Fruit fly (Drosophila melanogaster) whole organism, embryonic: ENCODE data around the gene CG7607.

Experiments used
- Antp ChIP-seq: fragments of 200-800 bp; sonication (Bioruptor generic); optimal IDR thresholded peaks from 3 replicates; lab custom pipeline; 2016; ENCODE audit warnings: missing biosample characterization, missing genetic modification characterization
- Asciz ChIP-seq: fragments of 200-800 bp; sonication (Bioruptor generic); optimal IDR thresholded peaks from 2 replicates; lab custom pipeline; 2017; ENCODE audit warnings: missing biosample characterization, mild to moderate bottlenecking, missing genetic modification characterization, missing genetic modification reagents
- B-H2 ChIP-seq: fragments of 200-800 bp; sonication (Bioruptor generic); optimal IDR thresholded peaks from 2 replicates; lab custom pipeline; 2018; ENCODE audit warnings: missing biosample characterization, mild to moderate bottlenecking, missing genetic modification characterization
- Blimp-1 ChIP-seq: fragments of 200-800 bp; sonication (Bioruptor generic); optimal IDR thresholded peaks from 3 replicates; lab custom pipeline; 2018; ENCODE audit warnings: missing biosample characterization, missing genetic modification characterization, mild to moderate bottlenecking, moderate library complexity, missing genetic modification reagents
- CG10462 ChIP-seq: fragments of 200-800 bp; sonication (Bioruptor generic); optimal IDR thresholded peaks from 2 replicates; lab custom pipeline; 2016; ENCODE audit warnings: missing biosample characterization, missing genetic modification characterization
- CG11093 ChIP-seq: fragments of 200-800 bp; sonication (Bioruptor generic); IDR thresholded peaks from 3 replicates; pipeline ENCODE4 v1.3.6; 2022; ENCODE audit warnings: missing biosample characterization, missing genetic modification characterization
- CG11504 ChIP-seq: fragments of 200-800 bp; sonication (Bioruptor generic); optimal IDR thresholded peaks from 3 replicates; lab custom pipeline; 2019; ENCODE audit warnings: missing biosample characterization, mild to moderate bottlenecking, missing genetic modification characterization, moderate library complexity
- CG14667 ChIP-seq: fragments of 200-800 bp; sonication (Bioruptor generic); IDR thresholded peaks from 2 replicates; pipeline ENCODE4 v1.3.6; 2022; ENCODE audit warnings: missing biosample characterization, missing genetic modification characterization
- CG1602 ChIP-seq: fragments of 200-800 bp; sonication (Bioruptor generic); optimal IDR thresholded peaks from 3 replicates; lab custom pipeline; 2016; ENCODE audit warnings: missing biosample characterization, missing genetic modification characterization
- CG1603 ChIP-seq: fragments of 200-800 bp; sonication (Bioruptor generic); optimal IDR thresholded peaks from 2 replicates; lab custom pipeline; 2019; ENCODE audit warnings: missing biosample characterization, mild to moderate bottlenecking, missing genetic modification characterization, moderate library complexity
- CG16815 ChIP-seq: fragments of 200-800 bp; sonication (Bioruptor generic); optimal IDR thresholded peaks from 3 replicates; lab custom pipeline; 2017; ENCODE audit warnings: missing biosample characterization, mild to moderate bottlenecking, missing genetic modification characterization
- CG18619 ChIP-seq: fragments of 200-800 bp; sonication (Bioruptor generic); optimal IDR thresholded peaks from 3 replicates; lab custom pipeline; 2017; ENCODE audit warnings: missing biosample characterization, mild to moderate bottlenecking, missing genetic modification characterization
- CG2875 ChIP-seq: fragments of 200-800 bp; sonication (Bioruptor generic); optimal IDR thresholded peaks from 2 replicates; lab custom pipeline; 2017; ENCODE audit warnings: missing biosample characterization, mild to moderate bottlenecking, missing genetic modification characterization, missing genetic modification reagents
- CG30020 ChIP-seq: fragments of 200-800 bp; optimal IDR thresholded peaks from 2 replicates; lab custom pipeline; 2019; ENCODE audit warnings: missing biosample characterization, mild to moderate bottlenecking, missing genetic modification characterization, moderate library complexity
- CG31388 ChIP-seq: fragments of 200-800 bp; sonication (Bioruptor generic); optimal IDR thresholded peaks from 2 replicates; lab custom pipeline; 2016; ENCODE audit warnings: missing biosample characterization, missing genetic modification characterization
- CG4328 ChIP-seq: fragments of 200-800 bp; sonication (Bioruptor generic); optimal IDR thresholded peaks from 3 replicates; lab custom pipeline; 2017; ENCODE audit warnings: missing biosample characterization, missing genetic modification reagents, missing genetic modification characterization
- CG4707 ChIP-seq: fragments of 200-800 bp; sonication (Bioruptor generic); optimal IDR thresholded peaks from 2 replicates; lab custom pipeline; 2018; ENCODE audit warnings: missing biosample characterization, mild to moderate bottlenecking, missing genetic modification characterization, moderate library complexity
- CG6254 ChIP-seq: fragments of 200-800 bp; sonication (Bioruptor generic); optimal IDR thresholded peaks from 3 replicates; lab custom pipeline; 2017; ENCODE audit warnings: mild to moderate bottlenecking, missing biosample characterization, missing genetic modification reagents, missing genetic modification characterization
- CG7556 ChIP-seq: fragments of 200-800 bp; sonication (Bioruptor generic); optimal IDR thresholded peaks from 2 replicates; lab custom pipeline; 2017; ENCODE audit warnings: missing biosample characterization, mild to moderate bottlenecking, missing genetic modification characterization
- Camta ChIP-seq: fragments of 200-800 bp; sonication (Bioruptor generic); optimal IDR thresholded peaks from 2 replicates; lab custom pipeline; 2016; ENCODE audit warnings: missing biosample characterization, missing genetic modification characterization
- Deaf1 ChIP-seq: fragments of 200-800 bp; optimal IDR thresholded peaks from 3 replicates; lab custom pipeline; 2019; ENCODE audit warnings: missing biosample characterization, mild to moderate bottlenecking, missing genetic modification characterization, moderate library complexity
- Ets65A ChIP-seq: fragments of 200-800 bp; sonication (Bioruptor generic); peaks from one replicate; lab custom pipeline; 2016; ENCODE audit warnings: missing biosample characterization, missing genetic modification characterization
- HmgZ ChIP-seq: fragments of 200-800 bp; sonication (Bioruptor generic); optimal IDR thresholded peaks from 2 replicates; lab custom pipeline; 2018; ENCODE audit warnings: missing biosample characterization, mild to moderate bottlenecking, missing genetic modification characterization
- Hr78 ChIP-seq, 2 experiments: fragments of 200-800 bp in 1 of 2; fragments of >200 bp in 1 of 2; sonication (Bioruptor generic) in 1 of 2; optimal IDR thresholded peaks; 2 replicates each; lab custom pipeline; 2017 to 2019; ENCODE audit warnings: missing biosample characterization in 2 of 2, missing genetic modification characterization in 2 of 2, mild to moderate bottlenecking in 1 of 2, moderate library complexity in 1 of 2
- Med ChIP-seq: fragments of 200-800 bp; sonication (Bioruptor generic); peaks from one replicate; lab custom pipeline; 2016; ENCODE audit warnings: missing biosample characterization, missing genetic modification characterization, mild to moderate bottlenecking, inconsistent platforms, moderate library complexity
- Mes4 ChIP-seq: fragments of 200-800 bp; sonication (Bioruptor generic); optimal IDR thresholded peaks from 2 replicates; lab custom pipeline; 2016; ENCODE audit warnings: missing biosample characterization, missing genetic modification characterization
- Mrtf ChIP-seq: fragments of 200-800 bp; sonication (Bioruptor generic); IDR thresholded peaks from 3 replicates; pipeline ENCODE4 v1.3.6; 2022; ENCODE audit warnings: missing biosample characterization, missing genetic modification characterization
- NC2β ChIP-seq: fragments of 200-800 bp; sonication (Bioruptor generic); optimal IDR thresholded peaks from 2 replicates; lab custom pipeline; 2016; ENCODE audit warnings: missing biosample characterization, missing genetic modification characterization
- Oaz ChIP-seq: fragments of 200-800 bp; sonication (Bioruptor generic); IDR thresholded peaks from 2 replicates; pipeline ENCODE4 v1.3.6; 2022; ENCODE audit warnings: missing biosample characterization, missing genetic modification characterization
- Poxn ChIP-seq: fragments of 200-800 bp; sonication (Bioruptor generic); IDR thresholded peaks from 2 replicates; pipeline ENCODE4 v1.3.6; 2022; ENCODE audit warnings: missing biosample characterization, missing genetic modification characterization
- Rfx ChIP-seq: fragments of 200-800 bp; sonication (Bioruptor generic); IDR thresholded peaks from 2 replicates; pipeline ENCODE4 v1.3.6; 2022; ENCODE audit warnings: missing biosample characterization, missing genetic modification characterization
- Stat92E ChIP-seq, 3 experiments: fragments of >200 bp in 2 of 3; fragments of 200-800 bp in 1 of 3; sonication (Bioruptor generic) in 1 of 3; optimal IDR thresholded peaks; 2 replicates each; lab custom pipeline; 2017 to 2019; ENCODE audit warnings: missing biosample characterization in 3 of 3, missing genetic modification characterization in 3 of 3, mild to moderate bottlenecking in 1 of 3, moderate library complexity in 1 of 3
- Xrp1 ChIP-seq: fragments of 200-800 bp; sonication (Bioruptor generic); IDR thresholded peaks from 2 replicates; pipeline ENCODE4 v1.3.6; 2022; ENCODE audit warnings: missing biosample characterization, missing genetic modification characterization
- amos ChIP-seq: fragments of 200-800 bp; sonication (Bioruptor generic); IDR thresholded peaks from 2 replicates; pipeline ENCODE4 v1.3.6; 2022; ENCODE audit warnings: missing biosample characterization, missing genetic modification characterization; ENCODE audit not compliant: partially characterized antibody
- cg ChIP-seq: fragments of 200-800 bp; sonication (Bioruptor generic); optimal IDR thresholded peaks from 3 replicates; lab custom pipeline; 2019; ENCODE audit warnings: missing biosample characterization, mild to moderate bottlenecking, missing genetic modification characterization, moderate library complexity
- fd64A ChIP-seq: fragments of 200-800 bp; sonication (Bioruptor generic); optimal IDR thresholded peaks from 3 replicates; lab custom pipeline; 2018; ENCODE audit warnings: missing biosample characterization, mild to moderate bottlenecking, missing genetic modification characterization
- fru ChIP-seq: fragments of >200 bp; optimal IDR thresholded peaks from 2 replicates; lab custom pipeline; 2017
- gfzf ChIP-seq: fragments of 200-800 bp; sonication (Bioruptor generic); optimal IDR thresholded peaks from 2 replicates; lab custom pipeline; 2016; ENCODE audit warnings: missing biosample characterization, mild to moderate bottlenecking, missing genetic modification characterization, moderate library complexity
- gsb-n ChIP-seq: fragments of 200-800 bp; sonication (Bioruptor generic); optimal IDR thresholded peaks from 3 replicates; lab custom pipeline; 2018; ENCODE audit warnings: missing biosample characterization, mild to moderate bottlenecking, missing genetic modification characterization
- ham ChIP-seq: fragments of 200-800 bp; sonication (Bioruptor generic); IDR thresholded peaks from 2 replicates; pipeline ENCODE4 v1.3.6; 2022; ENCODE audit warnings: missing biosample characterization, missing genetic modification characterization
- kni ChIP-seq: fragments of 200-800 bp; sonication (Bioruptor generic); optimal IDR thresholded peaks from 3 replicates; lab custom pipeline; 2017; ENCODE audit warnings: mild to moderate bottlenecking, missing biosample characterization, missing genetic modification reagents, missing genetic modification characterization
- mam ChIP-seq: fragments of 200-800 bp; sonication (Bioruptor generic); optimal IDR thresholded peaks from 3 replicates; lab custom pipeline; 2016; ENCODE audit warnings: missing biosample characterization, missing genetic modification characterization
- onecut ChIP-seq: fragments of 200-800 bp; sonication (Bioruptor generic); IDR thresholded peaks from 2 replicates; pipeline ENCODE4 v1.3.6; 2022; ENCODE audit warnings: missing biosample characterization, missing genetic modification characterization
- org-1 ChIP-seq: fragments of 200-800 bp; sonication (Bioruptor generic); optimal IDR thresholded peaks from 2 replicates; lab custom pipeline; 2017; ENCODE audit warnings: missing biosample characterization, missing genetic modification characterization
- peb ChIP-seq: fragments of 200-800 bp; sonication (Bioruptor generic); IDR thresholded peaks from 2 replicates; pipeline ENCODE4 v1.3.6; 2022; ENCODE audit warnings: missing biosample characterization, missing genetic modification characterization
- pho ChIP-seq: fragments of 200-800 bp; sonication (Bioruptor generic); optimal IDR thresholded peaks from 2 replicates; lab custom pipeline; 2016; ENCODE audit warnings: missing biosample characterization, missing genetic modification characterization
- pros ChIP-seq: fragments of 200-800 bp; sonication (Bioruptor generic); optimal IDR thresholded peaks from 3 replicates; lab custom pipeline; 2019; ENCODE audit warnings: missing biosample characterization, mild to moderate bottlenecking, missing genetic modification characterization, moderate library complexity
- sd ChIP-seq: fragments of 200-800 bp; sonication (Bioruptor generic); optimal IDR thresholded peaks from 3 replicates; lab custom pipeline; 2018; ENCODE audit warnings: missing biosample characterization, mild to moderate bottlenecking, missing genetic modification characterization, moderate library complexity
- slp2 ChIP-seq: fragments of 200-800 bp; sonication (Bioruptor generic); optimal IDR thresholded peaks from 2 replicates; lab custom pipeline; 2016; ENCODE audit warnings: missing biosample characterization, missing genetic modification characterization

Gene CG7607

DNA sequence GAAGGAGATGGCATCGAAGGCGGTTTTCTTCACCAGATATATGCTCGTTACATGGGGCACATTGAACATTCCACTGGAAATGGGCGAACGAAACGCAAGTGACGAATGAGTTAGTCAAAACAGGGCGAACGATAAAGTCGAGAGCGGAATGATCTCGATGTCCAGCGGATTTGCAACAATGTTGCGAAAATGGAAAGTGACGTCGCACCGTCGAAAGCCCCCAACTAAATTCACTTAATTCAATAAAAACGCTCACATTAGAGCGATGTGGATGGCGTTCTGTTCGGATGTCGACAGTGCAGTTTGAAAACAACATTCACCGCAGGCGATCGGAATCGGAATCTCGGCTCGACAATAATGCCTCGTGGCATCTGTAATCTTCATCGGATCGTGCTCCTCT lies at the start of gene CG7607:
Gene CG7607 (plus strand): TSS at position 301 of the 400 bp plus-strand sequence.
- TF ChIP-seq Ets65A (GFP tag; lab: Kevin White, UChicago) (peak; percentile 37), CG30020 (tag; lab: Kevin White, UChicago) (no peak)

DNA sequence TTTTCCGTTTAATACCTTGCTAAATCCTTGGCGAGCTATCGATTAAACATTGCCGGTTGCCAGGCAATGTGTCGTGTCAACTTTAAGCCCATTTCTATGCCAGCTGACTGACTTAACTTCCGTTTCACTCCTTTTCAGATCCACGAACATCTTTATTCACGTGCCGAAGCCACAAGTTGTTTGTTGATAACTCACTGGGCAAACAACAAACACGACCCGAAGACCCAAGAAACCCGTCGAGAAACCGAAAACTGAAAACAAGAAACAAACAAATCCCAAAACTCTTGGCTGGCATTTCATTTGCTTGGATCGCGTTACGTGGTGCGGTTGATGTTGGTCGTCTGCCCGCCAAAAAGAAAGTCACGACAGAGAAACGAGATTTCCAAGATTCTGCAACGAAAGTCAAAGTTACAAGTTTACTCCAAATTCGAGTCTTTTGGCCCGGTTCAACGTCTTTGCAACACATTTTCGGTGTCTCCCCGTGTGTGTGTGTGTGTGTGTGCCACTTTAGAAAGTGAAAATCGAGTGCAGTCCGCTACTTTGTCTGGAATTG lies 48.6 kb upstream of the CG7607 start, which contains the start of gene CG6216:
Gene CG6216 (minus strand): TSS at position 51 of the 553 bp plus-strand sequence.
- no peak for TF ChIP-seq Oaz
- TF ChIP-seq CG11093 (GFP tag; lab: Robert Waterston, UW), result no peak
- TF ChIP-seq CG18619 (GFP tag; lab: Kevin White, UChicago), result no peak
- TF ChIP-seq fd64A (GFP tag; lab: Kevin White, UChicago), result no peak
- no peak for TF ChIP-seq onecut (GFP tag; lab: Robert Waterston, UW)
- TF ChIP-seq Deaf1 (tag; lab: Kevin White, UChicago), result peak; percentile 78
- TF ChIP-seq Mes4 (GFP tag; lab: Kevin White, UChicago), result no peak
- no peak for TF ChIP-seq fru (lab: Kevin White, UChicago)
- peak; percentile 96 for TF ChIP-seq pros (GFP tag; lab: Kevin White, UChicago)
- TF ChIP-seq Mrtf, result no peak
- no peak for TF ChIP-seq Rfx (GFP tag; lab: Robert Waterston, UW)
- no peak for TF ChIP-seq HmgZ (tag; lab: Kevin White, UChicago)
- no peak for TF ChIP-seq Camta
- no peak for TF ChIP-seq CG1603 (tag; lab: Kevin White, UChicago)
- no peak for TF ChIP-seq org-1
- no peak for TF ChIP-seq ham
- no peak for TF ChIP-seq CG4328
- no peak for TF ChIP-seq CG31388 (GFP tag; lab: Kevin White, UChicago)
- TF ChIP-seq NC2β (GFP tag; lab: Kevin White, UChicago), result no peak
- TF ChIP-seq CG11504 (tag; lab: Kevin White, UChicago), result no peak
- TF ChIP-seq CG14667, result no peak
- TF ChIP-seq CG10462 (GFP tag; lab: Kevin White, UChicago), result no peak
- 0 out of 2 replicates have a peak, but pooled peaks have one; percentile 15 for TF ChIP-seq Xrp1
- peak; percentile 24 for TF ChIP-seq sd (tag; lab: Kevin White, UChicago)
- no peak for TF ChIP-seq CG6254
- TF ChIP-seq Blimp-1, result peak; percentile 99
- TF ChIP-seq Med (GFP tag; lab: Kevin White, UChicago), result peak; percentile 45
- no peak for TF ChIP-seq CG7556 (GFP tag; lab: Kevin White, UChicago)
- peak; percentile 12 for TF ChIP-seq CG4707 (GFP tag; lab: Kevin White, UChicago)
- TF ChIP-seq cg (GFP tag; lab: Kevin White, UChicago), result peak; percentile 1
- no peak for TF ChIP-seq CG1602 (GFP tag; lab: Kevin White, UChicago)
- TF ChIP-seq B-H2, result no peak
- no peak for TF ChIP-seq slp2 (GFP tag; lab: Kevin White, UChicago)
- TF ChIP-seq peb (GFP tag; lab: Robert Waterston, UW), result no peak
- no peak for TF ChIP-seq pho (GFP tag; lab: Kevin White, UChicago)
- TF ChIP-seq CG16815, result no peak
- TF ChIP-seq gsb-n, result no peak
- TF ChIP-seq mam (GFP tag; lab: Kevin White, UChicago), result no peak
- no peak for TF ChIP-seq amos (GFP tag; lab: Robert Waterston, UW)
- peak; percentile 73 for TF ChIP-seq kni (GFP tag; lab: Kevin White, UChicago)
- no peak for TF ChIP-seq gfzf (GFP tag; lab: Kevin White, UChicago)
- peak in 1 of 2 experiments; percentile 38 for TF ChIP-seq Hr78 (GFP tag; optimal IDR thresholded peaks at IDR 0.05; lab: Kevin White, UChicago)
- TF ChIP-seq Stat92E (GFP tag; optimal IDR thresholded peaks at IDR 0.05; lab: Kevin White, UChicago), result peak in 1 of 3 experiments; percentile 3
- TF ChIP-seq Asciz (GFP tag; lab: Kevin White, UChicago), result no peak
- no peak for TF ChIP-seq Poxn (GFP tag; lab: Robert Waterston, UW)
- TF ChIP-seq Antp (GFP tag; lab: Kevin White, UChicago), result no peak
- peak; percentile 38 for TF ChIP-seq CG2875 (GFP tag; lab: Kevin White, UChicago)
